Worm (Caenorhabditis elegans) whole organism, midembryonic: ENCODE results near the gene osg-1.
A peak's percentile ranks its signal among the peaks of the same experiment; 100 is the strongest.

ENCODE experiments used
- T22C8.4 ChIP-seq: fragments of 200-800 bp; sonication (Bioruptor generic); IDR thresholded peaks from 2 replicates; pipeline ENCODE4 v1.3.6; 2022; ENCODE audit warnings: missing genetic modification characterization, missing compliant biosample characterization
- cog-1 ChIP-seq: sonication (generic microtip); optimal IDR thresholded peaks from 2 replicates; lab custom pipeline; 2016; ENCODE audit warnings: missing genetic modification characterization, missing compliant biosample characterization
- flt-1 ChIP-seq: fragments of 200-800 bp; sonication (Bioruptor generic); IDR thresholded peaks from 2 replicates; pipeline ENCODE4 v1.3.6; 2022; ENCODE audit warnings: missing genetic modification characterization, missing compliant biosample characterization
- klf-2 ChIP-seq: fragments of 200-800 bp; sonication (Bioruptor generic); conservative IDR thresholded peaks from 2 replicates; pipeline ENCODE4 v1.3.6; 2022; ENCODE audit warnings: missing genetic modification reagents, missing genetic modification characterization, missing compliant biosample characterization
- med-1 ChIP-seq: sonication (generic microtip); optimal IDR thresholded peaks from 2 replicates; lab custom pipeline; 2017; ENCODE audit warnings: missing genetic modification characterization, mild to moderate bottlenecking, missing compliant biosample characterization, antibody characterized with exemption, missing genetic modification reagents; ENCODE audit not compliant: insufficient read depth
- ref-1 ChIP-seq: fragments of 200-800 bp; sonication (Bioruptor generic); conservative IDR thresholded peaks from 2 replicates; pipeline ENCODE4 v1.3.6; 2022; ENCODE audit warnings: missing genetic modification reagents, missing genetic modification characterization, missing compliant biosample characterization
- tab-1 ChIP-seq: fragments of 200-800 bp; sonication (Bioruptor generic); IDR thresholded peaks from 2 replicates; pipeline ENCODE4 v1.3.6; 2022; ENCODE audit warnings: missing genetic modification characterization, missing compliant biosample characterization
- ztf-23 ChIP-seq: fragments of 200-800 bp; sonication (Bioruptor generic); IDR thresholded peaks from 2 replicates; pipeline ENCODE4 v1.3.6; 2022; ENCODE audit warnings: missing genetic modification reagents, missing genetic modification characterization, missing compliant biosample characterization
- ztf-29 ChIP-seq: fragments of 200-800 bp; sonication (Bioruptor generic); IDR thresholded peaks from 2 replicates; pipeline ENCODE4 v1.3.6; 2022; ENCODE audit warnings: missing genetic modification reagents, missing genetic modification characterization, missing compliant biosample characterization

The osg-1 gene

DNA sequence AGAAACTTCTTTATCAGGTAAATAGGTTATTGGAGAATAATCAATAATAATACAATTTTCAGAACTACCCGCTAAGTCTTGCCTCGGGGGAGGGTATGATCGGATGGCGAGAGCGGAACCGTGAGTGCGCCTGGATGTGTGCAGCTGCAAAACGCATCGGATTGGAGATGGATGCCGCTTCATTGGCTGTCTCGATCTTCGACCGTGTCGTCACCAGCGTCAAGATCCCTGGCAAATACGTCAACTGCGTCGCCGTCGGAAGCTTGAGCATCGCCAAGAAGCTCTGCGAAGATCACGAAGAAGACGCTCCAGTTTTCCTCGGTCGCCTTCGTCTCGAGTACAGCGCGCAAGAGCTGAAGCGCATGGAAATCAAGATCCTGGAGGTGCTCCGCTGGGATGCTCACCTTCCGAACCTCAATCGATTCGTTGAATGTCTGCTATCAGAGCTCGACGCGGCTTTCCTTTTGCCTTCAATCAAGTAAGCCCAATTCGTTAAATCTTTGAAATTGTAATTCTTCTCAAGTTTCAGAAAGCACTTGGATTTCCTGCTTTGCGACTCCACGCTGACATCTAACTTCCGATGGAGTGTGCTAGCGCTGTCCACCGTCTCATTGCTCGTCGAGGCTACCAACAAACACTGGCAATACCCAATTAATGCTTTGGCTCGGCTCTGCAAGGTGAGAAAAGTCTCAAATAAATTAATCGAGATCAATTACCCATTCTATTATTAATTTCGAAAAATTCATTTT, 17.5 kb downstream of the osg-1 start:
- TF ChIP-seq flt-1 (GFP tag; lab: Robert Waterston, UW) = 0 out of 2 replicates have a peak, but pooled peaks have one; percentile 54
- TF ChIP-seq cog-1 (tag; lab: Kevin White, UChicago) = no peak

DNA sequence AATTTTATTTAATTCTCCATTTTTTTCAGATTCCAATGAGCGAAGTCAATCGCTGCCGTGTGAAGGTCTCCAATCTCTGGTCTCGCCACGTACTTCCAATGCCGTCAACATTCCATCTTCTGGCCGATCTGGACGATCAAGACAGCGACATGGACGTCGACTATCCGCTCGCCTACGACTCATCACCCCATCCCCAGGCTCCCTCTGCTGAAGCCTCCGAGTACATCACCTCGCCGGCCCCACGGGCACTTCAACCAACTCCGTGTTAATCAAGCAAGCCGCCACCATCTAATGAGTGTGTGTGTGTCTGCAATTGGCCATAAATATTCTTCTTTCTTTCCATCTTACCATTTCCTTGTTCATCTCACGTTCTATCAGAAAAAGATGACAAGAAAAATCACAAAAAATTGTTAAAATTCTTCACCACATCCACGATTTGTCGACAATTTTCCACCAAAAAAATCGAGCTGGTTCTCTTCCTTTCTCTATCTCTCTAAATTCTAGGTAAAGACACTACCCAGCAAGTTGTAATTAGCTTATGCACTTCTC, 18.2 kb downstream of the osg-1 start:
- TF ChIP-seq tab-1 (GFP tag; lab: Robert Waterston, UW) (0 out of 2 replicates have a peak, but pooled peaks have one; percentile 9), ztf-23 (GFP tag; lab: Robert Waterston, UW) (no peak)

DNA sequence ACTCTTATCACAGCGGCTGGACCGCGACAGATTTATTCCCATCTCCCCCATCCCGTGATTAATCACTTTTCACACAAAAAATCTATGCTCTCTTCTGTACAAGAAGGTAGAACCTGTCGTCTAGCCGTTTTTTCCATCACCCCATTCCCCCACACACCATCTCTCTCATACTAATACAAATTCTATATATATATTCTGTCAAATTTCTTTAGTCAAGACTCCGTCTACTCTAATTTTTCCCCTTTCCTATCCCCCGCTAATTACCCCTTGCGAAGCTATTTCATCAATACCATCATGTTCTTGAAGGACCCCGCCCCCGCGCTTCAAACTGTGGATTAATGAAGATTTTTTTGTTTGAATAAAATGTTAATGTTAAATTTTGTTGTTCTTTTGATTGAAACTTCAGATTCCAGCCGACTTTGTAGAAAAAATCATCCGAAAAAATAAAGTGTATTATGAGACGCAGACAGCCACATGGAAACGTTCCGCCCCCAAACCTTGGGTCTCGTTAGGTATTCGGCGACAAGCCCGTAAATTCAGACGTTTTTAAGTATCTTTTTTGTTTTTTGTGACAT, 18.8 kb downstream of the osg-1 start:
- 0 out of 2 replicates have a peak, but pooled peaks have one; percentile 52 for TF ChIP-seq ztf-23 (GFP tag; lab: Robert Waterston, UW)
- no peak for TF ChIP-seq ztf-29 (GFP tag; lab: Robert Waterston, UW)

DNA sequence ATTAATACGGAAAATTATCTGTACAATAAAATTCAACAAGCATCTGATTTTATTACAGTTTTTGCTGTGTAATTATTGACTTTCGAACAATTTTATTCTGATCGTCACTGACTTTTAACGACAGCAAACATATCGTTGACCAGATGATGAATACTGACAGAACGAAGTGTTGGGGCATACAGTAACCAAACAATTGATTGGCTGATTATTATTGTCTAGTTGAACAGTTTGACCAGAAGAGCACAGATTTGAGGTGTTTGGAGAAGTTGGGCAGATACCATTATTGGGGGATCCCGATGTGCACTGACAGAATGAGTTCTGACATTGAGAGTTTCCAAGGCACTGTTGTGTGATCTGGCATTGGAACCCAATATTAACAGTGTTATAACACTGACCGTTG, 19.6 kb downstream of the osg-1 start:
- no peak for TF ChIP-seq tab-1 (GFP tag; lab: Robert Waterston, UW)
- no peak for TF ChIP-seq T22C8.4 (GFP tag; lab: Robert Waterston, UW)
- TF ChIP-seq ztf-29 (GFP tag; lab: Robert Waterston, UW) = no peak
- TF ChIP-seq ztf-23 (GFP tag; lab: Robert Waterston, UW) = no peak
- TF ChIP-seq klf-2 = no peak
- TF ChIP-seq ref-1 (GFP tag; lab: Robert Waterston, UW) = no peak
- no peak for TF ChIP-seq flt-1 (GFP tag; lab: Robert Waterston, UW)
- no peak for TF ChIP-seq med-1 (GFP tag; lab: Kevin White, UChicago)
- no peak for TF ChIP-seq cog-1 (tag; lab: Kevin White, UChicago)

DNA sequence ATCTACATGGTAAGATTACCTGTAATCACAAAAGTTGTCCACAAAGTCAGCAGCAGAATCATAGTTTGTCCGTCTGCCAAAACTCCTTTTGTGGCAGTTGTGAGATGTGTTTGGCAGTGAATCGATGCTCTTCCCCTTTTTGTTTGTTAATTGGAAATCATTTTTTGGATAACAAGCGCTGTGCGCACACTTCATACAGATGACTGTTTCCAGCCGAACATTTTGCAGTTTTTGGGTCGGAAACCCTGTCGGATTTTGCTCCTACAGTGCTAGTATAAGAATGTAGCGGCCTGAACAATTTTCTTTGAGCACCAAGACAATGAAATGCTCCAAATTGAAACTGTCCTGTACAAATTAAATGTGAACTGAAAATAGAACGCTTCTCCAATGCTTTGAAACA, 21.3 kb downstream of the osg-1 start, which contains the start of gene D1044.7:
Gene D1044.7, minus strand, starts transcription at position 101 of the 400 bp plus-strand sequence.
- no peak for TF ChIP-seq klf-2

DNA sequence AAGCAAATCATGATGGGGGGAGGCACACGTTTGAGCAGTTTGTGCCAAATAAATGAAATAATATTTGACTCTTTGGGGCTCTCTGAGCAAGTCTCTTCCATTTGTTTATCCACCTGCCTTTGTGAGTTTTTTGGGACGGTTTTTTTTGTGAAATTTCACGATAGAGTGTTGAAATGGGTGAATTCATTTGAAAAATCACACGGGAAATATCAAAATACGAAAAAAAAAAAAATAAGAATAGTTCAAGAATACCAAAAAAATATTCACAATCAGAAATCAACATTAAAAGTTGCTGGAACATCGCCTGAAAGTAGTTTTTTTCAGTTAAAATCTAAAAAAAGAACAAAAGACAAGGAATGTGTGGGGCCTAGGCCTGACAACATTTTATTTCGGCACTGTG, 25.1 kb downstream of the osg-1 start, which contains the start of gene pqn-25:
Gene pqn-25, minus strand, starts transcription at position 101 of the 400 bp plus-strand sequence.
- TF ChIP-seq med-1 (GFP tag; lab: Kevin White, UChicago) (no peak), flt-1 (GFP tag; lab: Robert Waterston, UW) (no peak), cog-1 (tag; lab: Kevin White, UChicago) (no peak), klf-2 (no peak)

DNA sequence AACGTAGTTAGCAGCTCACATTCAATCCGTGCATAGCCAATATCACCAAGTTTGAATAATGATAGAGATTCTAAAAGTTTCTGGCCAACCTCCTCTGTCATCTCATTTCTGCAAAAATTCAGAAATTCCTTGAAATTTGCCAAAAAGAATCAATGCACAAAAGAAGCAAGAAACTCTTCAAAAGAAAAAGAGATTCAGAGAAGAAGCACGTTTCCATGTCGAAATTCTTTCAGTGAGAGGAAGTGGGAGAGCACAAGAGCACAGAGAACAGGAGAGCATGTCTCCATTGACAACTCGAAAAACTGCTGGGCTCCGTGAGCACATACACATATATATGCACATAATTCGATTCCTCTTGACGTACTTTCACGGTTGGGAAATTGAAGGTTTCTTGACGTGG, 30.1 kb downstream of the osg-1 start, which contains the start of gene nekl-4:
Gene nekl-4, minus strand, starts transcription at position 101 of the 400 bp plus-strand sequence.
- TF ChIP-seq cog-1 (tag; lab: Kevin White, UChicago) (no peak), ztf-23 (GFP tag; lab: Robert Waterston, UW) (no peak), ztf-29 (GFP tag; lab: Robert Waterston, UW) (no peak), T22C8.4 (GFP tag; lab: Robert Waterston, UW) (no peak), med-1 (GFP tag; lab: Kevin White, UChicago) (no peak), tab-1 (GFP tag; lab: Robert Waterston, UW) (no peak), ref-1 (GFP tag; lab: Robert Waterston, UW) (no peak), flt-1 (GFP tag; lab: Robert Waterston, UW) (no peak), klf-2 (no peak)

DNA sequence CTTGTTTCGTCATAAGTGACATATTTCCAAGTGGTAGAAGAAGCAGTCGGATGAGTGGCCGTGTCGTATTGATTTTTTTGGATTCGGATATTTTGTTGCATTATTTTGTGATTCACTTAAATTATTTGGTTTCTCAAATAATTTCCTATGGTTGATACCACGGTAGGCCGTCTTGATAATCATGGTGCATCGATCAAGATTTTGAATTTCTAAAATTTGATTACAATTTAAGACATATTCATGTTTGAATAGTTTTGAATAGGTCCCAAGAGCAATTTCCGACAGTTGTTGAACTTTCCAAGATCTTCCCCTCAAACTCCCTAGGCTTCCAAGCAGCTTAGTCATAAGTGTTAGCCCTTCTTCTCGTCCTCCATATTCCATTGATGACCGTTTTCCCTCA, 34.6 kb downstream of the osg-1 start, which contains the start of gene D1044.4:
Gene D1044.4, minus strand, starts transcription at position 101 of the 400 bp plus-strand sequence.
- TF ChIP-seq tab-1 (GFP tag; lab: Robert Waterston, UW) (no peak), ztf-29 (GFP tag; lab: Robert Waterston, UW) (no peak), T22C8.4 (GFP tag; lab: Robert Waterston, UW) (no peak), klf-2 (no peak), med-1 (GFP tag; lab: Kevin White, UChicago) (no peak), ref-1 (GFP tag; lab: Robert Waterston, UW) (no peak), cog-1 (tag; lab: Kevin White, UChicago) (no peak), ztf-23 (GFP tag; lab: Robert Waterston, UW) (no peak), flt-1 (GFP tag; lab: Robert Waterston, UW) (no peak)

DNA sequence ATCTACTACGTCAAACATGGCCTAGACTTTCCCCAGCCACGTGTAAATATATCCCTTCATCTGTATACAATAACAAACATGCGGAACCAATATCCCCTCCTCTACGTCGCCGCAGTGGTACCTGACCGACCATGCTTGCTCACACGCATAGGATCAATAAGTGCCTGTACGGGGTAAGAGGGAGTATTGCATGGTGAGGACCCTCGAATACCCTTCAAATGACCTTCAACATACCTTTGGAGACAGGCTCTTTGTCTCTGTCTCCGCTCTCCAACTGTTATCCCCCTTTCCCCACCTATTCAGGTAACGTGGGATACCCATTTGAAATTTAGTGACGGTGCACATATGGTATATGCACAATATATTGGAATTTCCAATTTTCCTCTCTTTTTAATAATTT, 38.6 kb downstream of the osg-1 start, which contains the start of gene dex-1:
Gene dex-1, plus strand, starts transcription at position 132 of the 400 bp plus-strand sequence.
- TF ChIP-seq med-1 (GFP tag; lab: Kevin White, UChicago) (no peak), klf-2 (no peak), tab-1 (GFP tag; lab: Robert Waterston, UW) (no peak), ztf-29 (GFP tag; lab: Robert Waterston, UW) (no peak), ref-1 (GFP tag; lab: Robert Waterston, UW) (no peak), ztf-23 (GFP tag; lab: Robert Waterston, UW) (no peak), cog-1 (tag; lab: Kevin White, UChicago) (no peak), flt-1 (GFP tag; lab: Robert Waterston, UW) (no peak), T22C8.4 (GFP tag; lab: Robert Waterston, UW) (no peak)

DNA sequence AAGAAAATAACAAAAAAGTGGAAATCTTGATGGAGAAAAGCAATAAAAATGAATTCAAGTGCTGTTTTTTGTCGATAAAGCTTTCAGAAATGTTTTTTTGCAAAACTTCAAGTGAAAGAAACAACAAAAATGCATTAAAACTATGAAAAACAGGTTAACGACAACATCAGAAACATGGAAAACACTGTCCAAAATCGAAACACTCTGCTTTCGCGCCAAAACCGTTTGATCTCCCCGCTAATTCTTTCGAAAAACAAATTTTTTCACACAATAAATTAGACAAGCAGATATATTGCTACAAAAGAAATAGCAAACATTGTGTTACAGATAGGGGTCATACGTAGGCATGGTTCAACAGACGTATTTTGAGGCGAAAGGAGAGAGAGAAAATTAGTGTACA, 54.4 kb downstream of the osg-1 start:
- TF ChIP-seq ztf-23 (GFP tag; lab: Robert Waterston, UW) (no peak), flt-1 (GFP tag; lab: Robert Waterston, UW) (no peak), med-1 (GFP tag; lab: Kevin White, UChicago) (no peak), klf-2 (no peak), ztf-29 (GFP tag; lab: Robert Waterston, UW) (no peak), tab-1 (GFP tag; lab: Robert Waterston, UW) (no peak), cog-1 (tag; lab: Kevin White, UChicago) (no peak), T22C8.4 (GFP tag; lab: Robert Waterston, UW) (no peak), ref-1 (GFP tag; lab: Robert Waterston, UW) (no peak)
